Fruit fly (Drosophila melanogaster): Measurements from ENCODE around the gene Saf-B.

Saf-B gene

DNA sequence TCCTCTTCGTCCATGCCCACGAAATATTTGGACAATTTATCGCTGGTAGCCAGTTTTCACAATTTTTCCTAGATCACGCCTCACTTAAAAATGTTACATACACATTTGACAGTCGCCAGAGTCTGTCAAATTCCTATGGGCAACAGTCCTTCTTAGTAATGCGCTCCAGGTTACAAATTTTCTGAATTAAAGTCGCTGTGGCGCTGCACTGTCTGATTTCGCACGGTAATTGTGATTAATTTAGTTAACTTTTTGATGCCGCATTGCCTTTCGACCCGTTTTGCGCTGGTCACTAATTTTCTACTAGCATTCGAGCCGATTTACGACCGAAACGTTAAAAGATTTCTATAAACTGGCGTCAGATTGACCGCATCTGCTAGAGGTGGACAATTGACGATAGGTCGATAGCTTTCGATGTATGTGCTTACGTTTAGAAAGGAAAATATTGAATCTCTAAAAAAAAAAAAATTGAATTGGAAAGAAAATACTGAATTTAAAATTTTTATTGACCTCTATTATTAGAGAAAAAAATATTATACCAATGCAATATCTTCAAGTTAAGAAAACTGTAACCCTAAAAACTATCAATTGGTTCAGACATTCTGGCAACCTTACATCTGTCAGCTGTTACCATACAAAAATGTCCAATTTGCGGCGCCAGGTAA lies 3.5 kb upstream of the Saf-B start, which contains the start of the genes lili and CG34150 (continued):
- TF ChIP-seq sens (GFP tag) (peak; percentile 97), GATAe (GFP tag; conservative IDR thresholded peaks at IDR 0.05) (no peak), Dek (tag; optimal IDR thresholded peaks at IDR 0.05) (peak; percentile 62), Usf (GFP tag; optimal IDR thresholded peaks at IDR 0.05) (no peak), CG9817 (tag; optimal IDR thresholded peaks at IDR 0.05) (peak; percentile 77), CG12942 (GFP tag; optimal IDR thresholded peaks at IDR 0.05) (peak; percentile 74), CG2129 (GFP tag; IDR thresholded peaks at IDR 0.05; ENCODE audit: partially characterized antibody) (peak; percentile 41; the same call in 1 of the 2 replicates), scrt (GFP tag; optimal IDR thresholded peaks at IDR 0.05) (peak; percentile 70), Elba2 (GFP tag; optimal IDR thresholded peaks at IDR 0.05) (no peak), Ada2b (GFP tag; IDR thresholded peaks at IDR 0.05) (peak; percentile 63; the same call in 1 of the 2 replicates), dmrt99B (tag; optimal IDR thresholded peaks at IDR 0.05) (no peak), CG42726 (GFP tag; IDR thresholded peaks at IDR 0.05; ENCODE audit: partially characterized antibody) (peak; percentile 56; the same call in 1 of the 2 replicates), CG14667 (GFP tag; IDR thresholded peaks at IDR 0.05) (0 out of 2 replicates have a peak, but pooled peaks have one; percentile 26), peb (GFP tag; IDR thresholded peaks at IDR 0.05) (peak; percentile 52; the same call in 1 of the 2 replicates), zfh2 (GFP tag; optimal IDR thresholded peaks at IDR 0.05) (peak; percentile 64), aop (GFP tag; IDR thresholded peaks at IDR 0.05) (no peak), bcd (GFP tag; optimal IDR thresholded peaks at IDR 0.05) (peak; percentile 53), CG1647 (GFP tag; optimal IDR thresholded peaks at IDR 0.05) (peak; percentile 64), emc (GFP tag; optimal IDR thresholded peaks at IDR 0.05) (peak; percentile 28), CG3281 (GFP tag; optimal IDR thresholded peaks at IDR 0.05) (peak; percentile 67), ATbp (GFP tag; optimal IDR thresholded peaks at IDR 0.05) (no peak), CG2116 (GFP tag; optimal IDR thresholded peaks at IDR 0.05) (peak; percentile 89), CG30020 (tag; optimal IDR thresholded peaks at IDR 0.05) (peak; percentile 70), prd (optimal IDR thresholded peaks at IDR 0.05) (no peak), prd (GFP tag; IDR thresholded peaks at IDR 0.05) (peak; percentile 84), CG5245 (GFP tag; optimal IDR thresholded peaks at IDR 0.05) (peak; percentile 73), sna (GFP tag; IDR thresholded peaks at IDR 0.05; ENCODE audit: partially characterized antibody) (peak; percentile 72; the same call in 1 of the 2 replicates), CG18599 (GFP tag; optimal IDR thresholded peaks at IDR 0.05) (peak; percentile 76), CG12769 (tag; optimal IDR thresholded peaks at IDR 0.05) (no peak), Myb (GFP tag; optimal IDR thresholded peaks at IDR 0.05) (peak; percentile 44), CG9437 (GFP tag; optimal IDR thresholded peaks at IDR 0.05) (peak; percentile 95), kay (GFP tag; optimal IDR thresholded peaks at IDR 0.05) (peak; percentile 63), ranshi (GFP tag; IDR thresholded peaks at IDR 0.05) (peak; percentile 55; the same call in 1 of the 2 replicates), CG4617 (GFP tag; optimal IDR thresholded peaks at IDR 0.05; ENCODE audit: borderline replicate concordance) (peak; percentile 46), Ets97D (GFP tag; optimal IDR thresholded peaks at IDR 0.05) (peak; percentile 76), CkIIα-i1 (GFP tag; IDR thresholded peaks at IDR 0.05) (no peak), CG11398 (GFP tag; optimal IDR thresholded peaks at IDR 0.05) (no peak), Max (GFP tag; optimal IDR thresholded peaks at IDR 0.05) (peak; percentile 79), dan (GFP tag; IDR thresholded peaks at IDR 0.05) (no peak), BEAF-32 (GFP tag; optimal IDR thresholded peaks at IDR 0.05) (peak; percentile 83), fd3F (GFP tag; optimal IDR thresholded peaks at IDR 0.05) (peak; percentile 67), CG6791 (GFP tag; IDR thresholded peaks at IDR 0.05; ENCODE audit: partially characterized antibody) (peak; percentile 76), bowl (GFP tag; IDR thresholded peaks at IDR 0.05) (no peak), CG9876 (GFP tag; optimal IDR thresholded peaks at IDR 0.05) (no peak), CG10431 (GFP tag; optimal IDR thresholded peaks at IDR 0.05) (peak; percentile 30), wor (GFP tag; IDR thresholded peaks at IDR 0.05) (0 out of 2 replicates have a peak, but pooled peaks have one; percentile 26), CG7928 (GFP tag; optimal IDR thresholded peaks at IDR 0.05) (peak; percentile 54), CG10321 (GFP tag; IDR thresholded peaks at IDR 0.05) (no peak), Doc3 (GFP tag; IDR thresholded peaks at IDR 0.05; ENCODE audit: partially characterized antibody) (peak; percentile 71)

Data from whole organism, embryonic.